Fruit fly (Drosophila melanogaster) whole organism, embryonic: Measurements from ENCODE around the gene Arr1.

Experiments used
- Ada2b ChIP-seq: fragments of 200-800 bp; sonication (Bioruptor generic); IDR thresholded peaks from 2 replicates; pipeline ENCODE4 v1.3.6; 2022; ENCODE audit warnings: missing biosample characterization, missing genetic modification characterization
- Awh ChIP-seq: fragments of 200-800 bp; sonication (Bioruptor generic); IDR thresholded peaks from 2 replicates; pipeline ENCODE4, ENCODE4 v1.3.6; 2022; ENCODE audit warnings: missing biosample characterization, missing genetic modification characterization
- CG10209 ChIP-seq: fragments of 200-800 bp; sonication (Bioruptor generic); optimal IDR thresholded peaks from 3 replicates; lab custom pipeline; 2017; ENCODE audit warnings: missing biosample characterization, mild to moderate bottlenecking, missing genetic modification characterization, missing genetic modification reagents
- CG10267 ChIP-seq: fragments of 200-800 bp; sonication (Bioruptor generic); optimal IDR thresholded peaks from 2 replicates; lab custom pipeline; 2018; ENCODE audit warnings: missing biosample characterization, mild to moderate bottlenecking, missing genetic modification characterization, moderate library complexity
- CG10321 ChIP-seq: fragments of 200-800 bp; sonication (Bioruptor generic); IDR thresholded peaks from 2 replicates; pipeline ENCODE4 v1.3.6; 2022; ENCODE audit warnings: missing biosample characterization, missing genetic modification characterization
- CG10366 ChIP-seq: fragments of 200-800 bp; sonication (Bioruptor generic); IDR thresholded peaks from 2 replicates; pipeline ENCODE4 v1.3.6; 2022; ENCODE audit warnings: missing biosample characterization, missing genetic modification characterization
- CG12299 ChIP-seq: fragments of 200-800 bp; sonication (Bioruptor generic); optimal IDR thresholded peaks from 2 replicates; lab custom pipeline; 2018; ENCODE audit warnings: missing biosample characterization, mild to moderate bottlenecking, missing genetic modification characterization
- CG15011 ChIP-seq: fragments of 200-800 bp; sonication (Bioruptor generic); optimal IDR thresholded peaks from 3 replicates; lab custom pipeline; 2018; ENCODE audit warnings: missing biosample characterization, mild to moderate bottlenecking, missing genetic modification characterization
- CG18262 ChIP-seq: fragments of 200-800 bp; optimal IDR thresholded peaks from 3 replicates; lab custom pipeline; 2019; ENCODE audit warnings: missing biosample characterization, mild to moderate bottlenecking, missing genetic modification characterization, moderate library complexity
- CG2116 ChIP-seq: fragments of 200-800 bp; sonication (Bioruptor generic); optimal IDR thresholded peaks from 3 replicates; lab custom pipeline; 2018; ENCODE audit warnings: missing biosample characterization, mild to moderate bottlenecking, missing genetic modification characterization
- CG3065 ChIP-seq: fragments of 200-800 bp; sonication (Bioruptor generic); optimal IDR thresholded peaks from 2 replicates; lab custom pipeline; 2016; ENCODE audit warnings: missing biosample characterization, missing genetic modification characterization
- CG31224 ChIP-seq: fragments of 200-800 bp; sonication (Bioruptor generic); IDR thresholded peaks from 2 replicates; pipeline ENCODE4 v1.3.6; 2022; ENCODE audit warnings: missing biosample characterization, missing genetic modification characterization
- CG32767 ChIP-seq: fragments of 200-800 bp; sonication (Bioruptor generic); IDR thresholded peaks from 2 replicates; pipeline ENCODE4 v1.3.6; 2022; ENCODE audit warnings: missing biosample characterization, missing genetic modification characterization
- CG33213 ChIP-seq: fragments of 200-800 bp; sonication (Bioruptor generic); optimal IDR thresholded peaks from 3 replicates; lab custom pipeline; 2016; ENCODE audit warnings: missing biosample characterization, missing genetic modification characterization
- CG6272 ChIP-seq: fragments of 200-800 bp; sonication (Bioruptor generic); IDR thresholded peaks from 2 replicates; pipeline ENCODE4 v1.3.6; 2022; ENCODE audit warnings: missing biosample characterization, missing genetic modification characterization
- CG7556 ChIP-seq: fragments of 200-800 bp; sonication (Bioruptor generic); optimal IDR thresholded peaks from 2 replicates; lab custom pipeline; 2017; ENCODE audit warnings: missing biosample characterization, mild to moderate bottlenecking, missing genetic modification characterization
- CG9817 ChIP-seq: fragments of 200-800 bp; sonication (Bioruptor generic); optimal IDR thresholded peaks from 2 replicates; lab custom pipeline; 2018; ENCODE audit warnings: missing biosample characterization, mild to moderate bottlenecking, missing genetic modification characterization, moderate library complexity
- D19A ChIP-seq: fragments of 200-800 bp; optimal IDR thresholded peaks from 3 replicates; lab custom pipeline; 2019; ENCODE audit warnings: missing biosample characterization, mild to moderate bottlenecking, missing genetic modification characterization, moderate library complexity
- Ets65A ChIP-seq: fragments of 200-800 bp; sonication (Bioruptor generic); peaks from one replicate; lab custom pipeline; 2016; ENCODE audit warnings: missing biosample characterization, missing genetic modification characterization
- Fer1 ChIP-seq: fragments of 200-800 bp; sonication (Bioruptor generic); optimal IDR thresholded peaks from 2 replicates; lab custom pipeline; 2017; ENCODE audit warnings: missing biosample characterization, mild to moderate bottlenecking, missing genetic modification characterization
- Fer3 ChIP-seq: fragments of 200-800 bp; sonication (Bioruptor generic); optimal IDR thresholded peaks from 2 replicates; lab custom pipeline; 2018; ENCODE audit warnings: missing biosample characterization, mild to moderate bottlenecking, missing genetic modification characterization, moderate library complexity
- Gsc ChIP-seq: fragments of 200-800 bp; sonication (Bioruptor generic); IDR thresholded peaks from 2 replicates; pipeline ENCODE4 v1.3.6; 2022; ENCODE audit warnings: missing biosample characterization, missing genetic modification characterization
- H2.0 ChIP-seq: fragments of 200-800 bp; sonication (Bioruptor generic); IDR thresholded peaks from 2 replicates; pipeline ENCODE4 v1.3.6; 2022; ENCODE audit warnings: missing biosample characterization, missing genetic modification characterization
- HmgZ ChIP-seq: fragments of 200-800 bp; sonication (Bioruptor generic); optimal IDR thresholded peaks from 2 replicates; lab custom pipeline; 2018; ENCODE audit warnings: missing biosample characterization, mild to moderate bottlenecking, missing genetic modification characterization
- Hr39 ChIP-seq: fragments of >200 bp; optimal IDR thresholded peaks from 2 replicates; lab custom pipeline; 2017
- Hr51 ChIP-seq, 2 experiments: fragments of 200-800 bp; sonication (Bioruptor generic); optimal IDR thresholded peaks; 2 replicates in 1 of 2; 3 replicates in 1 of 2; lab custom pipeline; 2016 to 2018; ENCODE audit warnings: missing biosample characterization in 2 of 2, missing genetic modification characterization in 2 of 2, mild to moderate bottlenecking in 1 of 2, moderate library complexity in 1 of 2
- MBD-R2 ChIP-seq: fragments of 200-800 bp; sonication (Bioruptor generic); IDR thresholded peaks from 2 replicates; pipeline ENCODE4 v1.3.6; 2022; ENCODE audit warnings: missing biosample characterization, missing genetic modification characterization
- Mrtf ChIP-seq: fragments of 200-800 bp; sonication (Bioruptor generic); IDR thresholded peaks from 3 replicates; pipeline ENCODE4 v1.3.6; 2022; ENCODE audit warnings: missing biosample characterization, missing genetic modification characterization
- Oaz ChIP-seq: fragments of 200-800 bp; sonication (Bioruptor generic); IDR thresholded peaks from 2 replicates; pipeline ENCODE4 v1.3.6; 2022; ENCODE audit warnings: missing biosample characterization, missing genetic modification characterization
- Optix ChIP-seq: fragments of 200-800 bp; sonication (Bioruptor generic); IDR thresholded peaks from 3 replicates; pipeline ENCODE4 v1.3.6; 2022; ENCODE audit warnings: missing biosample characterization, missing genetic modification characterization
- Sox102F ChIP-seq: fragments of 200-800 bp; sonication (Bioruptor generic); optimal IDR thresholded peaks from 2 replicates; lab custom pipeline; 2018; ENCODE audit warnings: missing biosample characterization, mild to moderate bottlenecking, missing genetic modification characterization, moderate library complexity
- ara ChIP-seq: fragments of 200-800 bp; sonication (Bioruptor generic); IDR thresholded peaks from 2 replicates; pipeline ENCODE4 v1.3.6; 2022; ENCODE audit warnings: missing biosample characterization, missing genetic modification characterization
- ase ChIP-seq: fragments of 200-800 bp; sonication (Bioruptor generic); IDR thresholded peaks from 3 replicates; pipeline ENCODE4 v1.3.6; 2022; ENCODE audit warnings: missing biosample characterization, missing genetic modification characterization
- cad ChIP-seq: fragments of >200 bp; optimal IDR thresholded peaks from 2 replicates; lab custom pipeline; 2017; ENCODE audit warnings: missing biosample characterization, missing genetic modification characterization
- chn ChIP-seq: fragments of 200-800 bp; sonication (Bioruptor generic); optimal IDR thresholded peaks from 2 replicates; lab custom pipeline; 2016; ENCODE audit warnings: missing biosample characterization, missing genetic modification characterization
- dati ChIP-seq: fragments of 200-800 bp; sonication (Bioruptor generic); IDR thresholded peaks from 2 replicates; pipeline ENCODE4 v1.3.6; 2022; ENCODE audit warnings: missing biosample characterization, missing genetic modification characterization
- dimm ChIP-seq: fragments of 200-800 bp; sonication (Bioruptor generic); IDR thresholded peaks from 2 replicates; pipeline ENCODE4 v1.3.6; 2022; ENCODE audit warnings: missing biosample characterization, missing genetic modification characterization
- ems ChIP-seq: fragments of 200-800 bp; sonication (Bioruptor generic); optimal IDR thresholded peaks from 3 replicates; lab custom pipeline; 2016; ENCODE audit warnings: missing biosample characterization, missing genetic modification characterization
- en ChIP-seq: fragments of 200-800 bp; sonication (Bioruptor generic); optimal IDR thresholded peaks from 2 replicates; lab custom pipeline; 2016; ENCODE audit warnings: missing biosample characterization, missing genetic modification characterization
- fd64A ChIP-seq: fragments of 200-800 bp; sonication (Bioruptor generic); optimal IDR thresholded peaks from 3 replicates; lab custom pipeline; 2018; ENCODE audit warnings: missing biosample characterization, mild to moderate bottlenecking, missing genetic modification characterization
- gem ChIP-seq: fragments of 200-800 bp; sonication (Bioruptor generic); optimal IDR thresholded peaks from 2 replicates; lab custom pipeline; 2019; ENCODE audit warnings: missing biosample characterization, mild to moderate bottlenecking, missing genetic modification characterization, moderate library complexity
- jumu ChIP-seq: fragments of 200-800 bp; sonication (Bioruptor generic); optimal IDR thresholded peaks from 3 replicates; lab custom pipeline; 2016; ENCODE audit warnings: missing biosample characterization, missing genetic modification characterization
- nerfin-2 ChIP-seq: fragments of 200-800 bp; sonication (Bioruptor generic); IDR thresholded peaks from 2 replicates; pipeline ENCODE4 v1.3.6; 2022; ENCODE audit warnings: missing biosample characterization, missing genetic modification characterization; ENCODE audit not compliant: partially characterized antibody
- odd ChIP-seq: fragments of 200-800 bp; sonication (Bioruptor generic); optimal IDR thresholded peaks from 2 replicates; lab custom pipeline; 2017; ENCODE audit warnings: missing biosample characterization, mild to moderate bottlenecking, missing genetic modification characterization
- pnt ChIP-seq: fragments of 200-800 bp; sonication (Bioruptor generic); optimal IDR thresholded peaks from 3 replicates; lab custom pipeline; 2016; ENCODE audit warnings: missing biosample characterization, missing genetic modification characterization
- repo ChIP-seq: fragments of 200-800 bp; sonication (Bioruptor generic); optimal IDR thresholded peaks from 2 replicates; lab custom pipeline; 2016; ENCODE audit warnings: missing biosample characterization, missing genetic modification characterization
- scrt ChIP-seq: fragments of 200-800 bp; sonication (Bioruptor generic); optimal IDR thresholded peaks from 2 replicates; lab custom pipeline; 2018; ENCODE audit warnings: missing biosample characterization, mild to moderate bottlenecking, missing genetic modification characterization, moderate library complexity
- tll ChIP-seq, 2 experiments: fragments of 200-800 bp in 1 of 2; fragments of >200 bp in 1 of 2; sonication (Bioruptor generic) in 1 of 2; optimal IDR thresholded peaks; 2 replicates each; lab custom pipeline; 2017 to 2019; ENCODE audit warnings: missing biosample characterization in 2 of 2, missing genetic modification characterization in 2 of 2, mild to moderate bottlenecking in 1 of 2, moderate library complexity in 1 of 2
- trem ChIP-seq: fragments of 200-800 bp; optimal IDR thresholded peaks from 3 replicates; lab custom pipeline; 2019; ENCODE audit warnings: missing biosample characterization, mild to moderate bottlenecking, missing genetic modification characterization, moderate library complexity
- unc-4 ChIP-seq: fragments of 200-800 bp; sonication (Bioruptor generic); IDR thresholded peaks from 2 replicates; pipeline ENCODE4 v1.3.6; 2022; ENCODE audit warnings: missing biosample characterization, missing genetic modification characterization; ENCODE audit not compliant: partially characterized antibody

Gene Arr1

dm6 chr2L:18121367-18122230 lies 43.5 kb downstream of the Arr1 start (continued):
- TF ChIP-seq Sox102F (GFP tag; lab: Kevin White, UChicago) (peak; percentile 54), pnt (GFP tag; lab: Kevin White, UChicago) (peak; percentile 59), D19A (tag; lab: Kevin White, UChicago) (no peak), CG2116 (GFP tag; lab: Kevin White, UChicago) (no peak), CG10321 (GFP tag; lab: Robert Waterston, UW) (peak; percentile 23; the same call in 1 of the 2 replicates), odd (GFP tag; lab: Kevin White, UChicago) (no peak), CG18262 (tag; lab: Kevin White, UChicago) (peak; percentile 35), dati (no peak), CG10366 (GFP tag; lab: Robert Waterston, UW) (peak; percentile 37), ase (GFP tag; lab: Robert Waterston, UW) (0 out of 3 replicates have a peak, but pooled peaks have one; percentile 49), CG9817 (tag; lab: Kevin White, UChicago) (peak; percentile 13), CG6272 (GFP tag; lab: Robert Waterston, UW) (no peak), Ets65A (GFP tag; lab: Kevin White, UChicago) (peak; percentile 94), Hr51 (GFP tag; optimal IDR thresholded peaks at IDR 0.05; lab: Kevin White, UChicago) (peak in 1 of 2 experiments; percentile 42), scrt (GFP tag; lab: Kevin White, UChicago) (peak; percentile 17), dimm (no peak), CG10267 (peak; percentile 29), nerfin-2 (no peak), CG12299 (tag; lab: Kevin White, UChicago) (no peak), en (GFP tag; lab: Kevin White, UChicago) (no peak), CG31224 (GFP tag; lab: Robert Waterston, UW) (peak; percentile 46; the same call in 1 of the 2 replicates), ems (GFP tag; lab: Kevin White, UChicago) (peak; percentile 42), Optix (GFP tag; lab: Robert Waterston, UW) (no peak), trem (peak; percentile 1), tll (GFP tag; optimal IDR thresholded peaks at IDR 0.05; lab: Kevin White, UChicago) (no peak), Fer3 (peak; percentile 19), chn (GFP tag; lab: Kevin White, UChicago) (peak; percentile 41), Oaz (GFP tag; lab: Robert Waterston, UW) (no peak), CG10209 (GFP tag; lab: Kevin White, UChicago) (peak; percentile 4), CG15011 (GFP tag; lab: Kevin White, UChicago) (no peak), MBD-R2 (GFP tag; lab: Robert Waterston, UW) (no peak), Hr39 (lab: Kevin White, UChicago) (no peak), CG33213 (no peak), CG3065 (GFP tag; lab: Kevin White, UChicago) (no peak), CG32767 (GFP tag; lab: Robert Waterston, UW) (no peak), ara (GFP tag; lab: Robert Waterston, UW) (no peak), H2.0 (GFP tag; lab: Robert Waterston, UW) (peak; percentile 46), jumu (peak; percentile 33), cad (GFP tag; lab: Kevin White, UChicago) (no peak), Gsc (GFP tag; lab: Robert Waterston, UW) (no peak), CG7556 (GFP tag; lab: Kevin White, UChicago) (peak; percentile 19), unc-4 (GFP tag; lab: Robert Waterston, UW) (no peak), Ada2b (GFP tag; lab: Robert Waterston, UW) (no peak), Mrtf (0 out of 3 replicates have a peak, but pooled peaks have one; percentile 28), HmgZ (tag; lab: Kevin White, UChicago) (no peak), repo (GFP tag; lab: Kevin White, UChicago) (no peak), fd64A (GFP tag; lab: Kevin White, UChicago) (no peak), Fer1 (GFP tag; lab: Kevin White, UChicago) (peak; percentile 44), Awh (GFP tag; lab: Robert Waterston, UW) (no peak), gem (tag; lab: Kevin White, UChicago) (peak; percentile 70)
